Worm (Caenorhabditis elegans): ENCODE results near the gene pgl-1.

- TF ChIP-seq pqm-1 (tag; optimal IDR thresholded peaks at IDR 0.05) (no peak), nhr-11 (tag; optimal IDR thresholded peaks at IDR 0.05) (no peak), dmd-6 (GFP tag; IDR thresholded peaks at IDR 0.05) (no peak), duxl-1 (tag; optimal IDR thresholded peaks at IDR 0.05; ENCODE audit: poor library complexity) (no peak), fkh-10 (GFP tag; optimal IDR thresholded peaks at IDR 0.05) (peak; percentile 67), set-16 (GFP tag; IDR thresholded peaks at IDR 0.05) (no peak), pha-4 (GFP tag; IDR thresholded peaks at IDR 0.05) (no peak), pha-4 (tag; optimal IDR thresholded peaks at IDR 0.05) (no peak), ces-1 (GFP tag; optimal IDR thresholded peaks at IDR 0.05) (peak; percentile 38), mxl-2 (GFP tag; conservative IDR thresholded peaks at IDR 0.05) (no peak), lin-39 (tag; optimal IDR thresholded peaks at IDR 0.05) (no peak), ZK337.2 (GFP tag; IDR thresholded peaks at IDR 0.05) (no peak), dmd-9 (GFP tag; IDR thresholded peaks at IDR 0.05) (no peak), ama-1 (optimal IDR thresholded peaks at IDR 0.05) (no peak), hmg-1.1 (GFP tag; IDR thresholded peaks at IDR 0.05) (no peak)
Measured at ce11 chrIV:7018623-7019022, 41.5 kb upstream of the pgl-1 start.
